Fruit fly (Drosophila melanogaster) whole organism, pupa: ENCODE measurements around the gene tplus3b.

Experiments
- CG10348 ChIP-seq: fragments of 200-800 bp; sonication (Bioruptor generic); IDR thresholded peaks from 2 replicates; pipeline ENCODE4 v1.3.6; 2022; ENCODE audit warnings: missing biosample characterization, missing genetic modification characterization
- CG12605 ChIP-seq: fragments of 200-800 bp; sonication (Bioruptor generic); IDR thresholded peaks from 2 replicates; pipeline ENCODE4 v1.3.6; 2022; ENCODE audit warnings: missing biosample characterization, missing genetic modification characterization
- CG13204 ChIP-seq: fragments of 200-800 bp; sonication (Bioruptor generic); optimal IDR thresholded peaks from 2 replicates; lab custom pipeline; 2018; ENCODE audit warnings: missing biosample characterization, mild to moderate bottlenecking, missing genetic modification characterization, moderate library complexity
- CG14655 ChIP-seq: fragments of 200-800 bp; sonication (Bioruptor generic); optimal IDR thresholded peaks from 3 replicates; lab custom pipeline; 2017; ENCODE audit warnings: mild to moderate bottlenecking, missing biosample characterization, missing genetic modification reagents, missing genetic modification characterization
- CG15710 ChIP-seq: fragments of 200-800 bp; sonication (Bioruptor generic); optimal IDR thresholded peaks from 2 replicates; lab custom pipeline; 2018; ENCODE audit warnings: missing biosample characterization, mild to moderate bottlenecking, missing genetic modification characterization, moderate library complexity
- CG17806 ChIP-seq: fragments of 200-800 bp; sonication (Bioruptor generic); optimal IDR thresholded peaks from 2 replicates; lab custom pipeline; 2018; ENCODE audit warnings: missing biosample characterization, mild to moderate bottlenecking, missing genetic modification characterization, moderate library complexity
- CG32121 ChIP-seq: fragments of 200-800 bp; sonication (Bioruptor generic); IDR thresholded peaks from 2 replicates; pipeline ENCODE4 v1.3.6; 2022; ENCODE audit warnings: missing biosample characterization, missing genetic modification characterization
- CG34367 ChIP-seq: fragments of 200-800 bp; sonication (Bioruptor generic); optimal IDR thresholded peaks from 2 replicates; lab custom pipeline; 2018; ENCODE audit warnings: missing biosample characterization, mild to moderate bottlenecking, missing genetic modification characterization
- CG4496 ChIP-seq: fragments of 200-800 bp; sonication (Bioruptor generic); IDR thresholded peaks from 3 replicates; pipeline ENCODE4 v1.3.6; 2022; ENCODE audit warnings: missing biosample characterization, missing genetic modification characterization
- CG8159 ChIP-seq: fragments of 200-800 bp; sonication (Bioruptor generic); optimal IDR thresholded peaks from 3 replicates; lab custom pipeline; 2018; ENCODE audit warnings: missing biosample characterization, mild to moderate bottlenecking, missing genetic modification characterization, moderate library complexity
- CG8301 ChIP-seq: fragments of 200-800 bp; sonication (Bioruptor generic); optimal IDR thresholded peaks from 2 replicates; lab custom pipeline; 2018; ENCODE audit warnings: missing biosample characterization, mild to moderate bottlenecking, missing genetic modification characterization
- CG9948 ChIP-seq: fragments of 200-800 bp; sonication (Bioruptor generic); optimal IDR thresholded peaks from 2 replicates; lab custom pipeline; 2018; ENCODE audit warnings: missing biosample characterization, mild to moderate bottlenecking, missing genetic modification characterization, moderate library complexity
- D1 ChIP-seq: fragments of 200-800 bp; sonication (Bioruptor generic); optimal IDR thresholded peaks from 2 replicates; lab custom pipeline; 2018; ENCODE audit warnings: missing biosample characterization, mild to moderate bottlenecking, missing genetic modification characterization, moderate library complexity
- EcR ChIP-seq: fragments of 200-800 bp; sonication (Bioruptor generic); optimal IDR thresholded peaks from 3 replicates; lab custom pipeline; 2019; ENCODE audit warnings: missing biosample characterization, missing genetic modification characterization, mild to moderate bottlenecking, moderate library complexity, missing genetic modification reagents
- Ets98B ChIP-seq: fragments of 200-800 bp; sonication (Bioruptor generic); IDR thresholded peaks from 2 replicates; pipeline ENCODE4 v1.3.6; 2022; ENCODE audit warnings: missing biosample characterization, missing genetic modification characterization
- Pif1A ChIP-seq: fragments of 200-800 bp; sonication (Bioruptor generic); optimal IDR thresholded peaks from 3 replicates; lab custom pipeline; 2016; ENCODE audit warnings: missing biosample characterization, missing genetic modification characterization
- Pif1B ChIP-seq: fragments of 200-800 bp; sonication (Bioruptor generic); optimal IDR thresholded peaks from 3 replicates; lab custom pipeline; 2016; ENCODE audit warnings: missing biosample characterization, missing genetic modification characterization
- Snoo ChIP-seq: fragments of 200-800 bp; sonication (Bioruptor generic); optimal IDR thresholded peaks from 3 replicates; lab custom pipeline; 2017; ENCODE audit warnings: missing biosample characterization, mild to moderate bottlenecking, missing genetic modification characterization, inconsistent platforms
- fd96Ca ChIP-seq: fragments of 200-800 bp; sonication (Bioruptor generic); IDR thresholded peaks from 3 replicates; pipeline ENCODE4 v1.3.6; 2022; ENCODE audit warnings: missing biosample characterization, missing genetic modification characterization
- gl ChIP-seq: fragments of 200-800 bp; sonication (Bioruptor generic); optimal IDR thresholded peaks from 2 replicates; lab custom pipeline; 2018; ENCODE audit warnings: missing biosample characterization, mild to moderate bottlenecking, missing genetic modification characterization
- rn ChIP-seq: fragments of 200-800 bp; sonication (Bioruptor generic); IDR thresholded peaks from 2 replicates; pipeline ENCODE4 v1.3.6; 2022; ENCODE audit warnings: missing biosample characterization, missing genetic modification characterization

The tplus3b gene

DNA sequence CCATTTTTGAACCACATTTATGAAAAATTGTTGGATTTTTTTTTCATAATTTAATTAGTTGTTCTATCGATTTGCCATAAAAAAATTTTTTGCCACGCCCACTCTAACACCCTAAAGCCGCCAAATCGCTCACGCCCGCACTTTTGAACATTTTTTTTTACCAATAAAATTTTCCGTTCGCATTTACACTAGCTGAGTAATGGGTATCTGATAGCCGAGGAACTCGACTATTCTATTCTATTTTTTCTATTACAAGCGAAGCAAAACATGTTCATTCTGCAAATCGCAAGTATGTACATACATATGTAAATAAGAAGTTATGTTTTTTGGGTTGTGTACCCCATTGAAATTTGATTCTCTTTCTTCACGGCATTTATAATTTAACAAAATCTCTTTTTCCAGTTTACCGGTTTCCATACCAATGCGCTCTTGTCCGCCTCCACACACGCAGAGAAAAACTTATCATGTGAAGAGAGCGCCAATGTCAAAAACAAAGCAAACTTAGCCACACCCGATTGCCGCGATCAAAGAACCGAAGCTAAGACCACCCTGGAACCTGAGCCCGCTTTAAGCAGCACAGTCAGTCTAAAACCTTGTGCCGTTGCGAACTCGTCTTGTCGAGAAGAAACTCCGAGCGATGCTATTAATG, 41.2 kb upstream of the tplus3b start:
- no peak for TF ChIP-seq Pif1A (GFP tag; lab: Kevin White, UChicago)
- peak; percentile 26; the same call in 1 of the 2 replicates for TF ChIP-seq CG12605

DNA sequence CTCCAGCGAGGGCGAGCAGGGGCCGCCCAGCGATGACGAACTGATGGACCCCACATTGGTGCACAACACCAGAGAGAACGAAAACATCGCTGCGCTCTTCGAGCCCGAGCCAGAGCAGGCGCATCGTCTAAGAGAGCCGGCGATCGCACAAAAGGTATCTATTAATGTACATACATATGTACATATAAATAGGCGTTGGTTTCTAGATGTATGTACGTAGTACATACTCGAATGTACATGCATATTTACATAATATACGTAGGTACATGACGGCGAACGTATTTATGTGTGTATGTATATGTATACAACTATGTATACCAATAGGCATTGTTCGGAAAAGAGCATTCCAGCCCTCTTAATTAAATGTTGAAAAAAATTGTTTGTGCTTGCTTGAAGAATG, 39.9 kb upstream of the tplus3b start:
- TF ChIP-seq CG32121 (GFP tag; lab: Robert Waterston, UW) (no peak), CG4496 (GFP tag; lab: Robert Waterston, UW) (no peak), Ets98B (GFP tag; lab: Robert Waterston, UW) (peak; percentile 5; the same call in 1 of the 2 replicates)
- TF ChIP-seq, all 21 proteins: peak for 1

DNA sequence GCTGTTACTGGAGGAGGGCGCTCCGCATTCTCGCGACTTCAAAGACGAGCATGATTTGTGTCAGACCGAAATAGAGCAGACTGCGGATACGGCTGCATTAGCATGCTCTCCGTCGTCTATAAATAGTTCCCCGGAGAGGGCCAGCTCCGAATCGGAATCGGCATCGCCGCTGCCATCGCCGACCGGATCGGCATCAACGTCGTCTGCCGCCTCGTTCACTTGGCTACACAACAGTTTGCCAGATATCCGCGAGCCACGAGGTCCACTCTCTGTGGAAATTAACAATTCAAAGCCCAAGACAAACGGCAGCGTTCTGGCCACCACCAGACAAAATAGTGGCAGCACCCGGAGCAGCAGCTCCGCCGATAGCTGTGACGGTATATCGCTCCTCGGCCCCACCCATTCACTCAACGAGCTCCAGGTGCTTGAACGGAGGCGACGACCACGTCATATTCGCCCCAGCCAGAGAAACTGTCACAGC, 38.5 kb upstream of the tplus3b start:
- TF ChIP-seq Ets98B (GFP tag; lab: Robert Waterston, UW) (no peak), Pif1A (GFP tag; lab: Kevin White, UChicago) (no peak), rn (GFP tag; lab: Robert Waterston, UW) (no peak), CG32121 (GFP tag; lab: Robert Waterston, UW) (no peak), CG4496 (GFP tag; lab: Robert Waterston, UW) (no peak), CG34367 (tag; lab: Kevin White, UChicago) (no peak), CG9948 (no peak), D1 (tag; lab: Kevin White, UChicago) (no peak), CG8301 (tag; lab: Kevin White, UChicago) (no peak), CG14655 (GFP tag; lab: Kevin White, UChicago) (no peak), CG12605 (no peak), Pif1B (no peak), CG13204 (GFP tag; lab: Kevin White, UChicago) (no peak), CG8159 (no peak), CG15710 (tag; lab: Kevin White, UChicago) (no peak), gl (tag; lab: Kevin White, UChicago) (no peak), Snoo (no peak), CG17806 (no peak)

DNA sequence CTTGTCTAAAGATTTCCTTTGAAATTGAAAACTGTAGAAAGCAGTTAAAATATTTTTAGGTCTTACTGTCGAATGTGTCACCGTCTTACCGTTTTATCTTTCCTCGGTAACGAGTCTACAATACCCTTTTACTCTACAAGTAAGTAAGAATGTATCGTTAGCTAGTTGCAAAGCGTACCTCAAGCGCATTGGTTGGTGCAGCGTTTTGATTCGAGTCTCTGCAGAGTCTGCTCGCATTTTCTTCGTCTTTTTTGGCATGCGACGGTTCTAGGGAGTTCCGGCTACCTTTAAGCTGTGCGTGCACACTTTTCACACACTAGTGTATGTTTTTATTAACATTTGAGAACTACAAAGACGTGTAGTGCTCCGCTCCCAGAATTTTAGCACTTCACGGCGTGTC, 35.8 kb upstream of the tplus3b start:
- TF ChIP-seq CG10348 (GFP tag; lab: Robert Waterston, UW), result no peak
- no peak for TF ChIP-seq CG8159
- no peak for TF ChIP-seq CG15710 (tag; lab: Kevin White, UChicago)
- no peak for TF ChIP-seq CG13204 (GFP tag; lab: Kevin White, UChicago)
- TF ChIP-seq rn (GFP tag; lab: Robert Waterston, UW), result no peak
- no peak for TF ChIP-seq gl (tag; lab: Kevin White, UChicago)
- TF ChIP-seq CG32121 (GFP tag; lab: Robert Waterston, UW), result no peak
- TF ChIP-seq D1 (tag; lab: Kevin White, UChicago), result no peak
- no peak for TF ChIP-seq Ets98B (GFP tag; lab: Robert Waterston, UW)
- TF ChIP-seq CG4496 (GFP tag; lab: Robert Waterston, UW), result no peak
- TF ChIP-seq CG8301 (tag; lab: Kevin White, UChicago), result no peak
- TF ChIP-seq Snoo, result no peak
- no peak for TF ChIP-seq CG34367 (tag; lab: Kevin White, UChicago)
- no peak for TF ChIP-seq CG17806
- no peak for TF ChIP-seq Pif1A (GFP tag; lab: Kevin White, UChicago)
- TF ChIP-seq CG12605, result no peak
- TF ChIP-seq fd96Ca (GFP tag; lab: Robert Waterston, UW), result no peak
- no peak for TF ChIP-seq EcR

DNA sequence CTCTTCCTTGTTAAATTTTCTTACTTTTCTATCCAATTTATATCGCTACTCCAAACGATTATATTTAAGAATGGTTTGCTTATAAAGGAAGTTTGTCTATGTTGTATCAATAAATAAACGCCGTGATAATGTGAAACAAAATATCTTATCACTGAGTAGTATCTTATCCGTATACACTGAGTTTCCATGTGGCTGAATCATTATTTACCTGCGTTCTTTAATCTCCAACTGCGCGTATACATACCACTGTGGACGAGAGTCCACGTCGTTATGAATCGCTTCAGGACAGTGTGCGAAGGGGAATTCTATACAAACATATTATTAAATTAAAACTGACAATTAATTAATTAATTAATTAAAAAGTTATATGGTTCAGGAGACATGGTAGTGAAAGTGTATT, 35.2 kb upstream of the tplus3b start:
- TF ChIP-seq D1 (tag; lab: Kevin White, UChicago) (peak; percentile 15), CG13204 (GFP tag; lab: Kevin White, UChicago) (no peak)

DNA sequence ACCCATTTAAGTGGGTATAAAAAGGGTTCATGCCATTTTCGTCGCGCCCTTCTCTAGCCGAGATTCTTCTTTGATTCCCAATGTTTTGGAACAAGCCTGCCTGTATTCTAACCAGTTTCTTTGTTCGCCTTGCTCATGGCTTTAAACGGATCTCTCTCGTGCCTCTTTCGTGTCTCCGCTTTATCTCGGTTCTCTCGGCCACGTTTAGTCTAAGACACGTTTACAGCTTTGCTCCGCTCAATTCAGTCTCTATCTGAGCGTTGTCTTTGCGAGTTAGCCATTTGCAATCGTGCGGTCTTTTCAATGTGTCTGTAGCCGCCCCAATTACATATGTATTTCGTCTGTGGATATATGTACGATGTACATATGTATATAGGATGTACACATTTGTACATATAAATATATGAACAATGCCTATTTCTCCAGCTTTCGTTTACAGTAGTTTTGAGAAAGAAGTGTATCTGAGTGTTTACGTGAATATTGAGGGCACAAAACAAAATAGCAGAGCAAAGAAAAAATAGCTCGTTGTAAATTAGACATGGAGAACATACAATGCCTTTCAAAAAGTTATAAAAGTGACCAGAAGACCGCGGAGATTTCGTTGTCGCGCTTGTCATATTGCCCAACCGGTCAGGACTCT, 30.0 kb upstream of the tplus3b start:
- TF ChIP-seq EcR (peak; percentile 57), Pif1B (peak; percentile 12), fd96Ca (GFP tag; lab: Robert Waterston, UW) (no peak)

DNA sequence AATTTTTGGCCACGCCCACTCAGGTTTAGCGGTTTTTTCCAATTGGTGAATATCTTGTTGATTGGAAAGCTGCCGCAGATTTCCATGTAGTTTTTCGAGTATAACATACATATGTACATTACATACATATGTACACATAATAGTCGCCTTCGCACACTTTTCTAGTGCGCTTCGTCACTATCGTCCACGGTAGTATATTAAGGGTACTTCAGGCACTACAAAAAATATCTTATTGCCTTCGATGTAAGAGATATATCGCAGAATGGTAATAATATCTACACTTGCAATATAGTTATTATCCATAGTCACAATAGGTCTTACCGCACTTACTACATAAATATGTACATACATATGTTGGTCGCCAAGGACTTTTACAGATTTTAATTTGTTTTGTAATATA, 28.8 kb upstream of the tplus3b start:
- TF ChIP-seq Ets98B (GFP tag; lab: Robert Waterston, UW) (no peak), D1 (tag; lab: Kevin White, UChicago) (no peak)
